Worm (Caenorhabditis elegans) whole organism, L2 larva: ENCODE data around the gene nhx-1.

Source experiments
- ama-1 ChIP-seq: fragments of 150-350 bp; optimal IDR thresholded peaks from 2 replicates; lab custom pipeline; 2018; ENCODE audit warnings: inconsistent platforms
- ceh-82 ChIP-seq: fragments of 150-350 bp; optimal IDR thresholded peaks from 2 replicates; lab custom pipeline; 2014; ENCODE audit warnings: missing biosample characterization, missing genetic modification characterization
- elt-1 ChIP-seq: fragments of 150-350 bp; optimal IDR thresholded peaks from 2 replicates; lab custom pipeline; 2014; ENCODE audit warnings: missing biosample characterization, missing genetic modification characterization
- elt-3 ChIP-seq: sonication (generic microtip); optimal IDR thresholded peaks from 2 replicates; lab custom pipeline; 2017; ENCODE audit warnings: missing biosample characterization, missing genetic modification characterization
- lsy-2 ChIP-seq, 2 experiments: fragments of 150-350 bp in 1 of 2; sonication (generic microtip) in 1 of 2; optimal IDR thresholded peaks; 2 replicates each; lab custom pipeline; 2014 to 2017; ENCODE audit warnings: missing biosample characterization in 2 of 2, missing genetic modification characterization in 2 of 2
- mdl-1 ChIP-seq, 2 experiments: fragments of 150-350 bp in 1 of 2; sonication (generic microtip) in 1 of 2; optimal IDR thresholded peaks; 2 replicates each; lab custom pipeline; 2017; ENCODE audit warnings: missing biosample characterization in 2 of 2, missing genetic modification characterization in 2 of 2
- nhr-10 ChIP-seq: sonication (generic microtip); optimal IDR thresholded peaks from 2 replicates; lab custom pipeline; 2017; ENCODE audit warnings: missing biosample characterization, missing genetic modification characterization
- nhr-129 ChIP-seq: fragments of 150-350 bp; optimal IDR thresholded peaks from 2 replicates; lab custom pipeline; 2014; ENCODE audit warnings: missing biosample characterization, missing genetic modification characterization
- nhr-237 ChIP-seq: fragments of 150-350 bp; optimal IDR thresholded peaks from 2 replicates; lab custom pipeline; 2014; ENCODE audit warnings: missing biosample characterization, missing genetic modification characterization
- skn-1 ChIP-seq: sonication (generic microtip); optimal IDR thresholded peaks from 2 replicates; lab custom pipeline; 2017; ENCODE audit warnings: missing biosample characterization, missing genetic modification characterization
- unc-62 ChIP-seq: fragments of 150-350 bp; optimal IDR thresholded peaks from 2 replicates; lab custom pipeline; 2014; ENCODE audit warnings: missing biosample characterization, missing genetic modification reagents, missing genetic modification characterization
- ztf-4 ChIP-seq: fragments of 150-350 bp; optimal IDR thresholded peaks from 2 replicates; lab custom pipeline; 2014; ENCODE audit warnings: missing biosample characterization, missing genetic modification characterization

ce11 chrX:16006529-16006928 is 10.4 kb upstream of the nhx-1 start, which contains the start of gene C09G1.4:
- TF ChIP-seq elt-1 (tag; lab: Kevin White, UChicago) = no peak
- no peak for TF ChIP-seq nhr-10 (tag; lab: Kevin White, UChicago)
- no peak for TF ChIP-seq ceh-82 (tag; lab: Kevin White, UChicago)
- no peak for TF ChIP-seq unc-62
- no peak for TF ChIP-seq skn-1 (tag; lab: Kevin White, UChicago)
- TF ChIP-seq ama-1 (lab: Kevin White, UChicago) = no peak
- TF ChIP-seq nhr-129 = no peak
- TF ChIP-seq nhr-237 (tag; lab: Kevin White, UChicago) = no peak
- no peak for TF ChIP-seq ztf-4 (tag; lab: Kevin White, UChicago)
- TF ChIP-seq elt-3 (tag; lab: Kevin White, UChicago) = no peak
- TF ChIP-seq lsy-2 (tag; optimal IDR thresholded peaks at IDR 0.05; lab: Kevin White, UChicago) = no peak
- no peak for TF ChIP-seq mdl-1 (tag; optimal IDR thresholded peaks at IDR 0.05; lab: Kevin White, UChicago)
